Worm (Caenorhabditis elegans): ENCODE measurements around the gene eri-3.

DNA sequence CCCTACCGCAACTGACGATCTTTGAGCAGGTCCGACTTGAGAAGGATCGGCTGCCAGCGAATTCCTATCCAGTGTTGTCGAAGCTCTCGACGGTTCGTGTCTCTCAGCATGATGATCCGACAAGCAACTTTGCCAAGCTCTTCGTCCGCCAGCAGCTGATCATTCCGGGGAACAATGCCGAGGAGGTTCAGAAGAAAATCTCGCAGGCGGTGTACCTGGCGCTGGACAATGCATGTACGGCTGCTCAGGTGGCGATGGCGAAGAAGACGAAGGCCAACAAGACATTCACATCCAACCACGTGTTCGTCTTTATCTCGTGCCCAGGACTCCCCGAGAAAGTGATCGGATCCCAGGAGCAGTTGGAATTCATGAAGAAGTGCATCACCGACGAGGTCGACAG lies 26.1 kb downstream of the eri-3 start:
- TF ChIP-seq ces-1 (GFP tag; optimal IDR thresholded peaks at IDR 0.05) (no peak), unc-120 (tag; optimal IDR thresholded peaks at IDR 0.05; ENCODE audit: poor library complexity, severe bottlenecking) (no peak), unc-62 (GFP tag; optimal IDR thresholded peaks at IDR 0.05) (no peak), unc-39 (tag; optimal IDR thresholded peaks at IDR 0.05) (no peak), cnd-1 (tag; optimal IDR thresholded peaks at IDR 0.05) (no peak), flh-1 (GFP tag; optimal IDR thresholded peaks at IDR 0.05) (no peak), snpc-4 (tag; optimal IDR thresholded peaks at IDR 0.05) (no peak), nhr-237 (tag; optimal IDR thresholded peaks at IDR 0.05) (no peak), ztf-11 (tag; optimal IDR thresholded peaks at IDR 0.05) (no peak)
